Fruit fly (Drosophila melanogaster) whole organism, embryonic: ENCODE results near the gene Ugt35E1.

Source experiments
- Adf1 ChIP-seq: fragments of 200-800 bp; sonication (Bioruptor generic); IDR thresholded peaks from 2 replicates; pipeline ENCODE4 v1.3.6; 2022; ENCODE audit warnings: missing biosample characterization, missing genetic modification characterization
- CG12391 ChIP-seq: fragments of 200-800 bp; sonication (Bioruptor generic); optimal IDR thresholded peaks from 3 replicates; lab custom pipeline; 2018; ENCODE audit warnings: missing biosample characterization, mild to moderate bottlenecking, missing genetic modification characterization, moderate library complexity
- CG13287 ChIP-seq: fragments of 200-800 bp; sonication (Bioruptor generic); IDR thresholded peaks from 2 replicates; pipeline ENCODE4 v1.3.6; 2022; ENCODE audit warnings: missing biosample characterization, missing genetic modification characterization; ENCODE audit not compliant: partially characterized antibody
- CG14441 ChIP-seq: fragments of 200-800 bp; sonication (Bioruptor generic); IDR thresholded peaks from 2 replicates; pipeline ENCODE4 v1.3.6; 2022; ENCODE audit warnings: missing biosample characterization, missing genetic modification characterization
- CG17328 ChIP-seq: fragments of 200-800 bp; sonication (Bioruptor generic); IDR thresholded peaks from 2 replicates; pipeline ENCODE4 v1.3.6; 2022; ENCODE audit warnings: missing biosample characterization, missing genetic modification characterization
- CG17912 ChIP-seq: fragments of 200-800 bp; sonication (Bioruptor generic); optimal IDR thresholded peaks from 2 replicates; lab custom pipeline; 2018; ENCODE audit warnings: missing biosample characterization, mild to moderate bottlenecking, missing genetic modification characterization
- CG3065 ChIP-seq: fragments of 200-800 bp; sonication (Bioruptor generic); optimal IDR thresholded peaks from 2 replicates; lab custom pipeline; 2016; ENCODE audit warnings: missing biosample characterization, missing genetic modification characterization
- CG3163 ChIP-seq: fragments of 200-800 bp; sonication (Bioruptor generic); optimal IDR thresholded peaks from 3 replicates; lab custom pipeline; 2016; ENCODE audit warnings: missing biosample characterization, missing genetic modification characterization
- CG32532 ChIP-seq: fragments of 200-800 bp; sonication (Bioruptor generic); IDR thresholded peaks from 2 replicates; pipeline ENCODE4 v1.3.6; 2022; ENCODE audit warnings: missing biosample characterization, missing genetic modification characterization
- CG3407 ChIP-seq: fragments of 200-800 bp; sonication (Bioruptor generic); optimal IDR thresholded peaks from 2 replicates; lab custom pipeline; 2018; ENCODE audit warnings: missing biosample characterization, mild to moderate bottlenecking, missing genetic modification characterization
- CG34376 ChIP-seq: fragments of 200-800 bp; sonication (Bioruptor generic); optimal IDR thresholded peaks from 2 replicates; lab custom pipeline; 2018; ENCODE audit warnings: missing biosample characterization, mild to moderate bottlenecking, missing genetic modification characterization
- CG8765 ChIP-seq: fragments of 200-800 bp; sonication (Bioruptor generic); IDR thresholded peaks from 2 replicates; pipeline ENCODE4 v1.3.6; 2022; ENCODE audit warnings: missing biosample characterization, missing genetic modification characterization
- Camta ChIP-seq: fragments of 200-800 bp; sonication (Bioruptor generic); optimal IDR thresholded peaks from 2 replicates; lab custom pipeline; 2016; ENCODE audit warnings: missing biosample characterization, missing genetic modification characterization
- D ChIP-seq, 2 experiments: fragments of 200-800 bp in 1 of 2; fragments of >200 bp in 1 of 2; sonication (Bioruptor generic) in 1 of 2; optimal IDR thresholded peaks; 2 replicates in 1 of 2; 3 replicates in 1 of 2; lab custom pipeline; 2017; ENCODE audit warnings: mild to moderate bottlenecking in 1 of 2, missing biosample characterization in 1 of 2, missing genetic modification characterization in 1 of 2, missing genetic modification reagents in 1 of 2
- Dek ChIP-seq: fragments of 200-800 bp; sonication (Bioruptor generic); optimal IDR thresholded peaks from 3 replicates; lab custom pipeline; 2019; ENCODE audit warnings: missing biosample characterization, mild to moderate bottlenecking, missing genetic modification characterization, moderate library complexity
- Ets65A ChIP-seq: fragments of 200-800 bp; sonication (Bioruptor generic); peaks from one replicate; lab custom pipeline; 2016; ENCODE audit warnings: missing biosample characterization, missing genetic modification characterization
- H15 ChIP-seq: fragments of 200-800 bp; sonication (Bioruptor generic); IDR thresholded peaks from 3 replicates; pipeline ENCODE4 v1.3.6; 2022; ENCODE audit warnings: missing biosample characterization, missing genetic modification characterization
- Hr78 ChIP-seq, 2 experiments: fragments of 200-800 bp in 1 of 2; fragments of >200 bp in 1 of 2; sonication (Bioruptor generic) in 1 of 2; optimal IDR thresholded peaks; 2 replicates each; lab custom pipeline; 2017 to 2019; ENCODE audit warnings: missing biosample characterization in 2 of 2, missing genetic modification characterization in 2 of 2, mild to moderate bottlenecking in 1 of 2, moderate library complexity in 1 of 2
- Meics ChIP-seq: fragments of 200-800 bp; sonication (Bioruptor generic); optimal IDR thresholded peaks from 2 replicates; lab custom pipeline; 2017; ENCODE audit warnings: missing biosample characterization, mild to moderate bottlenecking, missing genetic modification characterization
- Pdp1 ChIP-seq, 2 experiments: fragments of 200-800 bp; sonication (Bioruptor generic); optimal IDR thresholded peaks; 3 replicates each; lab custom pipeline; 2016; ENCODE audit warnings: missing biosample characterization in 2 of 2, missing genetic modification characterization in 2 of 2, mild to moderate bottlenecking in 1 of 2, moderate library complexity in 1 of 2
- Side ChIP-seq: fragments of 200-800 bp; sonication (Bioruptor generic); optimal IDR thresholded peaks from 2 replicates; lab custom pipeline; 2016; ENCODE audit warnings: missing biosample characterization, missing genetic modification characterization
- Tbp ChIP-seq: fragments of >200 bp; optimal IDR thresholded peaks from 2 replicates; lab custom pipeline; 2018; ENCODE audit warnings: missing biosample characterization, missing genetic modification characterization
- Vsx1 ChIP-seq: fragments of 200-800 bp; sonication (Bioruptor generic); optimal IDR thresholded peaks from 2 replicates; lab custom pipeline; 2017; ENCODE audit warnings: missing biosample characterization, mild to moderate bottlenecking, missing genetic modification characterization, missing genetic modification reagents
- croc ChIP-seq: fragments of 200-800 bp; sonication (Bioruptor generic); conservative IDR thresholded peaks from 3 replicates; pipeline ENCODE4 v1.3.6; 2022; ENCODE audit warnings: missing biosample characterization, missing genetic modification characterization
- exex ChIP-seq: fragments of 200-800 bp; sonication (Bioruptor generic); optimal IDR thresholded peaks from 4 replicates; lab custom pipeline; 2018; ENCODE audit warnings: missing biosample characterization, mild to moderate bottlenecking, missing genetic modification characterization, moderate library complexity
- hkb ChIP-seq, 2 experiments: fragments of 200-800 bp in 1 of 2; fragments of >200 bp in 1 of 2; sonication (Bioruptor generic) in 1 of 2; IDR thresholded peaks in 1 of 2; optimal IDR thresholded peaks in 1 of 2; 2 replicates each; pipeline versions ENCODE4 v1.3.6 to Lab custom; 2017 to 2022; ENCODE audit warnings: missing biosample characterization in 1 of 2, missing genetic modification characterization in 1 of 2
- lab ChIP-seq: fragments of 200-800 bp; sonication (Bioruptor generic); optimal IDR thresholded peaks from 3 replicates; lab custom pipeline; 2017; ENCODE audit warnings: missing biosample characterization, missing genetic modification characterization, mild to moderate bottlenecking, moderate library complexity, missing genetic modification reagents
- nmo ChIP-seq: fragments of 200-800 bp; sonication (Bioruptor generic); optimal IDR thresholded peaks from 2 replicates; lab custom pipeline; 2018; ENCODE audit warnings: missing biosample characterization, mild to moderate bottlenecking, missing genetic modification characterization, moderate library complexity
- otp ChIP-seq: fragments of 200-800 bp; sonication (Bioruptor generic); IDR thresholded peaks from 3 replicates; pipeline ENCODE4, ENCODE4 v1.3.6; 2022; ENCODE audit warnings: missing biosample characterization, missing genetic modification characterization
- sd ChIP-seq: fragments of 200-800 bp; sonication (Bioruptor generic); optimal IDR thresholded peaks from 3 replicates; lab custom pipeline; 2018; ENCODE audit warnings: missing biosample characterization, mild to moderate bottlenecking, missing genetic modification characterization, moderate library complexity
- sens ChIP-seq: fragments of 200-800 bp; sonication (Bioruptor generic); peaks from one replicate; lab custom pipeline; 2016; ENCODE audit warnings: missing biosample characterization, missing genetic modification characterization

The Ugt35E1 gene

dm6 chr3R:11172460-11173168, 6.7 kb upstream of the Ugt35E1 start, which contains the start of gene Ugt35A1 (continued):
- TF ChIP-seq CG3163 (GFP tag; lab: Kevin White, UChicago) (peak; percentile 77), sd (peak; percentile 66), otp (GFP tag; lab: Robert Waterston, UW) (0 out of 3 replicates have a peak, but pooled peaks have one; percentile 12), Hr78 (GFP tag; optimal IDR thresholded peaks at IDR 0.05; lab: Kevin White, UChicago) (peak in 1 of 2 experiments; percentile 1), lab (GFP tag; lab: Kevin White, UChicago) (peak; percentile 51), exex (tag; lab: Kevin White, UChicago) (peak; percentile 91), CG32532 (GFP tag; lab: Robert Waterston, UW) (peak; percentile 7; the same call in 1 of the 2 replicates), CG3407 (GFP tag; lab: Kevin White, UChicago) (no peak), sens (GFP tag; lab: Kevin White, UChicago) (peak; percentile 13), CG13287 (GFP tag; lab: Robert Waterston, UW) (peak; percentile 23; the same call in 1 of the 2 replicates), Vsx1 (GFP tag; lab: Kevin White, UChicago) (peak; percentile 89), Pdp1 (GFP tag; optimal IDR thresholded peaks at IDR 0.05; lab: Kevin White, UChicago) (peak in 1 of 2 experiments; percentile 92)

dm6 chr3R:11170146-11170545, 4.3 kb upstream of the Ugt35E1 start, which contains the start of gene Ugt35B1:
Ugt35B1 (minus strand) TSS chr3R:11170246.
- TF ChIP-seq Meics (GFP tag; lab: Kevin White, UChicago) (no peak), croc (GFP tag; lab: Robert Waterston, UW) (no peak), nmo (no peak), H15 (GFP tag; lab: Robert Waterston, UW) (no peak), CG3065 (GFP tag; lab: Kevin White, UChicago) (no peak), hkb (optimal IDR thresholded peaks at IDR 0.05; lab: Kevin White, UChicago) (no peak), hkb (GFP tag; IDR thresholded peaks at IDR 0.05; lab: Robert Waterston, UW) (no peak), Tbp (GFP tag; lab: Kevin White, UChicago) (no peak), CG14441 (GFP tag; lab: Robert Waterston, UW) (no peak), CG3163 (GFP tag; lab: Kevin White, UChicago) (no peak), Adf1 (GFP tag; lab: Robert Waterston, UW) (no peak), Dek (no peak)

- TF ChIP-seq exex (tag; lab: Kevin White, UChicago) (peak; percentile 91), D (optimal IDR thresholded peaks at IDR 0.05; lab: Kevin White, UChicago) (no peak), D (GFP tag; optimal IDR thresholded peaks at IDR 0.05; lab: Kevin White, UChicago) (no peak), CG34376 (GFP tag; lab: Kevin White, UChicago) (peak; percentile 39), Camta (no peak), Ets65A (peak; percentile 34), CG17328 (GFP tag; lab: Robert Waterston, UW) (no peak)
- TF ChIP-seq, all 482 proteins: peak for 3
Observed at dm6 chr3R:11167931-11168465, 2.1 kb upstream of the Ugt35E1 start, which contains the start of gene Ugt35E2. Ugt35E2 (minus strand) TSS chr3R:11167981.

- TF ChIP-seq Side (GFP tag; lab: Kevin White, UChicago) (no peak), CG8765 (GFP tag; lab: Robert Waterston, UW) (no peak), CG12391 (no peak), CG17912 (GFP tag; lab: Kevin White, UChicago) (no peak)
- TF ChIP-seq, all 482 proteins: peak for 0
Observed at dm6 chr3R:11160907-11161306, 5.0 kb downstream of the Ugt35E1 start, which contains the start of gene CG4757. CG4757 (plus strand) TSS chr3R:11161207.
